Fruit fly (Drosophila melanogaster) whole organism, pupa: ENCODE measurements around the gene rut.

ENCODE experiments used
- CG14655 ChIP-seq: fragments of 200-800 bp; sonication (Bioruptor generic); optimal IDR thresholded peaks from 3 replicates; lab custom pipeline; 2017; ENCODE audit warnings: mild to moderate bottlenecking, missing biosample characterization, missing genetic modification reagents, missing genetic modification characterization
- CG9948 ChIP-seq: fragments of 200-800 bp; sonication (Bioruptor generic); optimal IDR thresholded peaks from 2 replicates; lab custom pipeline; 2018; ENCODE audit warnings: missing biosample characterization, mild to moderate bottlenecking, missing genetic modification characterization, moderate library complexity

DNA sequence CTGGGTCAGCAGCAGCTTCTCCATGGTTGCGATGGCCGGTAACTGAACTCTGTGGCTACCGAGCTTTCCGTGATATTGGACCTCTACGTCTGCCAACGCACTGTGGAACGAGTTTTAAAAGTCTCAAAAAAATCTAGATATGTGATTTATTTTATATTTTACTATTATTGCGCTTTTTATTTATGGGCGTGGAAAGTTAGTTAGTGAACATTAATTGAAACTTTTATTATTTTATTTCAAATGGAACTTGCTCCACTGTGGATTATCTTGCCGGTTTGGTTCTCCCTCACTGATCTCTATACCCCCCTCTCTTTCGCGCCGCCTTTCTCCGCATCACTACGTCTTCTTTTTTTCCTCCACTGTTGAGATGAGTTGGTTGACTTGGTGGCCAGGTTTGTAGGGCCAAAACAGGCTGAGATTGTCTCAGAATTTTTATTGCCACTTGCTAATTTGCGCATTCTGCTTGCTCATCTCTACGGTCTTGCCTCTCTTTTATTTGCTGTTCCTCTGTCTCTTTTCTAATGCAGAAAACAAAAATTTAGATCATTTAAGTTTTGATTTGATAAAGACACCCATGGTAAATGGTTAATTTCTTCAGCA is 23.0 kb upstream of the rut start, which contains the start of gene CG9522:
- TF ChIP-seq CG9948 (tag; lab: Kevin White, UChicago) (peak; percentile 84), CG14655 (GFP tag; lab: Kevin White, UChicago) (peak; percentile 93)
